Worm (Caenorhabditis elegans): ENCODE measurements around the gene Y43F8B.9.
A peak's percentile ranks its signal among the peaks of the same experiment; 100 is the strongest.

Y43F8B.9 gene

DNA sequence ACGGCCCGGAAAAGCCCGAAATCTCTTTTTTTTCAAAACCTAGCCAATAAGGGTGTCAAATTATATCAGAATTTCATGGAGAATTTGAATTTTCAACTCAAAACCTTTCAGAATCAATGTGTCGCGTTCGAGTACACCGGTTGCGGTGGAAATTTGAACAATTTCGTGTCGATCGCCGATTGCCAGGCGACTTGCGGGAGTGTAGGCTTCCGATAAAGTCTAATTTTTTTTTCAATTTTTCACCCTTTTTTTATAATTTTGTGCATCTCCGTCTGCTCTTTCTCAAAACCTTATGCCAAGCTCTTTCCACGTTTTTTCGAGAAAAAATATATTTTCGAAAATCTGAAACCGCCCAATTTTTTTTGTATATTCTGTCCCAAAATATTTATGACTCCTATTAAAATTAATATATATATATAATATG, 41.6 kb downstream of the Y43F8B.9 start (continued):
- no peak for TF ChIP-seq madf-10 (tag; optimal IDR thresholded peaks at IDR 0.05)
- TF ChIP-seq F57C9.4 (tag; optimal IDR thresholded peaks at IDR 0.05) = peak; percentile 36
- TF ChIP-seq B0261.1 (tag; optimal IDR thresholded peaks at IDR 0.05) = no peak
- peak; percentile 45; the same call in 1 of the 2 replicates for TF ChIP-seq mcd-1 (GFP tag; IDR thresholded peaks at IDR 0.05)
- TF ChIP-seq hmg-1.2 (GFP tag; IDR thresholded peaks at IDR 0.05) = peak; percentile 28; the same call in 1 of the 2 replicates
- TF ChIP-seq K11D2.4 (GFP tag; IDR thresholded peaks at IDR 0.05) = peak; percentile 51; the same call in 1 of the 2 replicates
- TF ChIP-seq nhr-27 (tag; optimal IDR thresholded peaks at IDR 0.05) = no peak
- TF ChIP-seq chd-7 (tag; optimal IDR thresholded peaks at IDR 0.05) = peak; percentile 43
- 0 out of 2 replicates have a peak, but pooled peaks have one; percentile 29 for TF ChIP-seq madf-3 (GFP tag; IDR thresholded peaks at IDR 0.05)
- no peak for TF ChIP-seq Y79H2A.3 (GFP tag; conservative IDR thresholded peaks at IDR 0.05)
- TF ChIP-seq lin-40 (tag; optimal IDR thresholded peaks at IDR 0.05) = peak; percentile 65
- no peak for TF ChIP-seq bed-2 (GFP tag; IDR thresholded peaks at IDR 0.05)
- peak; percentile 27 for TF ChIP-seq F10E7.11 (tag; optimal IDR thresholded peaks at IDR 0.05)
- TF ChIP-seq gei-17 (GFP tag; optimal IDR thresholded peaks at IDR 0.05) = peak; percentile 39
- TF ChIP-seq ztf-3 (GFP tag; optimal IDR thresholded peaks at IDR 0.05) = no peak
- no peak for TF ChIP-seq lsy-27 (tag; optimal IDR thresholded peaks at IDR 0.05; ENCODE audit: borderline replicate concordance, insufficient read depth)
- TF ChIP-seq F23B12.7 (tag; optimal IDR thresholded peaks at IDR 0.05; ENCODE audit: insufficient read depth) = no peak

DNA sequence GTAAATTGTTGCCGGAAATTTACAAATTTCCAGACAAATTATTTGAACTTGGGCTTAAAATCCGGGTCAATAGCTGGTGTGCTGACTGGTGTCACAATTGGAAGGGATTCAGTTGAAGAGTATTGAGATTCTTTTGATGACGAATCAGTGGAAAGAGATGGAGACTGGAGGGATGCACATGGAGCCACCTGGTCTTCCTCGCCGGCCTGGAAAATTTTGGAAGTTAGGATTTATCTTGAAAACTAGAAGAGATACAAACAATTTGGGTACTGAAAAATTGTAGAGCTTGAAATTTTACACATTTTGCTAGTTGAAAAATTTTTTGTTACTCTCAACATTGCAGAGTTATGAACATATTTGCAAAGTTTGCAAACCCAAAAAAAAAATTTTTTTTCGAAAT, 42.2 kb downstream of the Y43F8B.9 start:
- TF ChIP-seq madf-3 (GFP tag; IDR thresholded peaks at IDR 0.05) (0 out of 2 replicates have a peak, but pooled peaks have one; percentile 62), attf-6 (GFP tag; IDR thresholded peaks at IDR 0.05) (0 out of 2 replicates have a peak, but pooled peaks have one; percentile 32), repo-1 (tag; optimal IDR thresholded peaks at IDR 0.05) (peak; percentile 5), hsf-1 (GFP tag; IDR thresholded peaks at IDR 0.05) (0 out of 2 replicates have a peak, but pooled peaks have one; percentile 11), ztf-26 (tag; optimal IDR thresholded peaks at IDR 0.05) (peak; percentile 45), ama-1 (optimal IDR thresholded peaks at IDR 0.05) (peak; percentile 77), ama-1 (GFP tag; optimal IDR thresholded peaks at IDR 0.05) (no peak), dpff-1 (tag; optimal IDR thresholded peaks at IDR 0.05) (no peak), ztf-25 (GFP tag; IDR thresholded peaks at IDR 0.05) (0 out of 2 replicates have a peak, but pooled peaks have one; percentile 51), dox-1 (GFP tag; IDR thresholded peaks at IDR 0.05) (peak; percentile 40), madf-6 (GFP tag; IDR thresholded peaks at IDR 0.05) (peak; percentile 56; the same call in 1 of the 2 replicates), zim-3 (tag; optimal IDR thresholded peaks at IDR 0.05) (peak; percentile 76), ztf-18 (tag; optimal IDR thresholded peaks at IDR 0.05) (no peak), chd-7 (tag; optimal IDR thresholded peaks at IDR 0.05) (peak; percentile 65), Y53G8AR.9 (GFP tag; conservative IDR thresholded peaks at IDR 0.05) (0 out of 2 replicates have a peak, but pooled peaks have one; percentile 9), let-607 (tag; optimal IDR thresholded peaks at IDR 0.05) (peak in 1 of 2 experiments; percentile 19), nhr-120 (GFP tag; IDR thresholded peaks at IDR 0.05) (no peak), somi-1 (GFP tag; optimal IDR thresholded peaks at IDR 0.05) (no peak), aptf-3 (GFP tag; IDR thresholded peaks at IDR 0.05) (0 out of 2 replicates have a peak, but pooled peaks have one; percentile 46), bed-1 (GFP tag; IDR thresholded peaks at IDR 0.05) (0 out of 2 replicates have a peak, but pooled peaks have one; percentile 55), lin-54 (GFP tag; optimal IDR thresholded peaks at IDR 0.05) (peak; percentile 4), F10E7.11 (tag; optimal IDR thresholded peaks at IDR 0.05) (no peak), pha-4 (tag; optimal IDR thresholded peaks at IDR 0.05) (no peak), ccch-3 (GFP tag; optimal IDR thresholded peaks at IDR 0.05) (no peak), lin-40 (tag; optimal IDR thresholded peaks at IDR 0.05) (no peak), rpc-1 (optimal IDR thresholded peaks at IDR 0.05) (no peak), rpc-1 (tag; optimal IDR thresholded peaks at IDR 0.05) (no peak), hmg-20 (GFP tag; IDR thresholded peaks at IDR 0.05) (no peak)
